Fruit fly (Drosophila melanogaster): Measurements from ENCODE around the gene TBC1D23.

The TBC1D23 gene

dm6 chr2L:1177522-1177921, 48.4 kb downstream of the TBC1D23 start, which contains the start of gene CG4896 (continued):
- TF ChIP-seq ato (GFP tag; IDR thresholded peaks at IDR 0.05; ENCODE audit: partially characterized antibody), result peak; percentile 66
- TF ChIP-seq usp (GFP tag; optimal IDR thresholded peaks at IDR 0.05), result no peak
- TF ChIP-seq CG3847 (GFP tag; IDR thresholded peaks at IDR 0.05), result peak; percentile 37
- TF ChIP-seq CG4404 (GFP tag; IDR thresholded peaks at IDR 0.05), result no peak
- TF ChIP-seq CG2116 (GFP tag; optimal IDR thresholded peaks at IDR 0.05), result peak; percentile 57
- TF ChIP-seq stwl (tag; optimal IDR thresholded peaks at IDR 0.05), result peak; percentile 82
- peak; percentile 94 for TF ChIP-seq Dref (GFP tag; IDR thresholded peaks at IDR 0.05)
- peak; percentile 27; the same call in 1 of the 3 replicates for TF ChIP-seq row (GFP tag; IDR thresholded peaks at IDR 0.05)
- peak; percentile 81 for TF ChIP-seq pzg (GFP tag; optimal IDR thresholded peaks at IDR 0.05)
- peak; percentile 38; the same call in 1 of the 3 replicates for TF ChIP-seq vnd (GFP tag; IDR thresholded peaks at IDR 0.05; ENCODE audit: partially characterized antibody)
- 0 out of 3 replicates have a peak, but pooled peaks have one; percentile 28 for TF ChIP-seq Dbx (GFP tag; IDR thresholded peaks at IDR 0.05)
- no peak for TF ChIP-seq Eip74EF (GFP tag; optimal IDR thresholded peaks at IDR 0.05)
- peak; percentile 27; the same call in 1 of the 2 replicates for TF ChIP-seq Xrp1 (GFP tag; IDR thresholded peaks at IDR 0.05)
- no peak for TF ChIP-seq gcm (GFP tag; optimal IDR thresholded peaks at IDR 0.05)
- peak; percentile 66; the same call in 2 of the 3 replicates for TF ChIP-seq hb (GFP tag; IDR thresholded peaks at IDR 0.05; ENCODE audit: partially characterized antibody)
- peak; percentile 74 for TF ChIP-seq MESR4 (GFP tag; optimal IDR thresholded peaks at IDR 0.05)
- no peak for TF ChIP-seq CG15601 (tag; optimal IDR thresholded peaks at IDR 0.05)
- TF ChIP-seq Nf-YA (GFP tag; IDR thresholded peaks at IDR 0.05), result no peak
- TF ChIP-seq CG31224 (GFP tag; IDR thresholded peaks at IDR 0.05), result no peak
- TF ChIP-seq CG3065 (GFP tag; optimal IDR thresholded peaks at IDR 0.05), result no peak
- peak; percentile 82 for TF ChIP-seq bbx (GFP tag; IDR thresholded peaks at IDR 0.05; ENCODE audit: partially characterized antibody)

All from whole organism, embryonic.